Worm (Caenorhabditis elegans) whole organism, L2 larva: Measurements from ENCODE around the gene hsp-17.

Source experiments
- C34F6.9 ChIP-seq: fragments of 150-350 bp; optimal IDR thresholded peaks from 2 replicates; lab custom pipeline; 2014; ENCODE audit warnings: missing biosample characterization, missing genetic modification characterization
- F13H6.1 ChIP-seq: sonication (generic microtip); optimal IDR thresholded peaks from 2 replicates; lab custom pipeline; 2016; ENCODE audit warnings: missing genetic modification characterization, missing compliant biosample characterization
- Y55F3AM.14 ChIP-seq: fragments of 200-800 bp; sonication (Bioruptor generic); optimal IDR thresholded peaks from 2 replicates; lab custom pipeline; 2018; ENCODE audit warnings: mild to moderate bottlenecking, missing genetic modification characterization, missing compliant biosample characterization
- alr-1 ChIP-seq: fragments of 150-350 bp; optimal IDR thresholded peaks from 2 replicates; lab custom pipeline; 2014; ENCODE audit warnings: missing biosample characterization, missing genetic modification characterization
- aly-2 ChIP-seq: fragments of 150-350 bp; optimal IDR thresholded peaks from 2 replicates; lab custom pipeline; 2014; ENCODE audit warnings: missing biosample characterization, missing genetic modification characterization
- ama-1 ChIP-seq: fragments of 150-350 bp; optimal IDR thresholded peaks from 2 replicates; lab custom pipeline; 2018; ENCODE audit warnings: inconsistent platforms
- blmp-1 ChIP-seq: sonication (generic microtip); optimal IDR thresholded peaks from 2 replicates; lab custom pipeline; 2017; ENCODE audit warnings: missing genetic modification characterization, mild to moderate bottlenecking, missing compliant biosample characterization, antibody characterized with exemption, moderate library complexity; ENCODE audit not compliant: insufficient read depth
- ceh-16 ChIP-seq: fragments of 150-350 bp; optimal IDR thresholded peaks from 2 replicates; lab custom pipeline; 2014; ENCODE audit warnings: missing biosample characterization, missing genetic modification characterization
- crh-2 ChIP-seq: sonication (generic microtip); optimal IDR thresholded peaks from 2 replicates; lab custom pipeline; 2017; ENCODE audit warnings: missing biosample characterization, missing genetic modification characterization
- egl-27 ChIP-seq: sonication (generic microtip); optimal IDR thresholded peaks from 3 replicates; lab custom pipeline; 2017; ENCODE audit warnings: missing biosample characterization, missing genetic modification reagents, missing genetic modification characterization
- elt-3 ChIP-seq: sonication (generic microtip); optimal IDR thresholded peaks from 2 replicates; lab custom pipeline; 2017; ENCODE audit warnings: missing biosample characterization, missing genetic modification characterization
- fos-1 ChIP-seq: fragments of 150-350 bp; optimal IDR thresholded peaks from 2 replicates; lab custom pipeline; 2014; ENCODE audit warnings: missing biosample characterization, missing genetic modification characterization
- gmeb-1 ChIP-seq: fragments of 150-350 bp; optimal IDR thresholded peaks from 2 replicates; lab custom pipeline; 2014; ENCODE audit warnings: missing biosample characterization, missing genetic modification characterization
- lin-11 ChIP-seq: fragments of 150-350 bp; sonication (generic microtip); optimal IDR thresholded peaks from 2 replicates; lab custom pipeline; 2014; ENCODE audit warnings: missing biosample characterization, missing genetic modification characterization, inconsistent platforms, mixed read lengths
- lin-13 ChIP-seq: fragments of 150-350 bp; optimal IDR thresholded peaks from 2 replicates; lab custom pipeline; 2014; ENCODE audit warnings: missing biosample characterization, missing genetic modification reagents, missing genetic modification characterization
- mab-5 ChIP-seq: fragments of 150-350 bp; optimal IDR thresholded peaks from 2 replicates; lab custom pipeline; 2014; ENCODE audit warnings: missing biosample characterization, missing genetic modification characterization
- mbf-1 ChIP-seq: sonication (generic microtip); optimal IDR thresholded peaks from 2 replicates; lab custom pipeline; 2017; ENCODE audit warnings: missing biosample characterization, missing genetic modification characterization
- mdl-1 ChIP-seq, 2 experiments: fragments of 150-350 bp in 1 of 2; sonication (generic microtip) in 1 of 2; optimal IDR thresholded peaks; 2 replicates each; lab custom pipeline; 2017; ENCODE audit warnings: missing biosample characterization in 2 of 2, missing genetic modification characterization in 2 of 2
- nhr-10 ChIP-seq: sonication (generic microtip); optimal IDR thresholded peaks from 2 replicates; lab custom pipeline; 2017; ENCODE audit warnings: missing biosample characterization, missing genetic modification characterization
- nhr-21 ChIP-seq: fragments of 150-350 bp; optimal IDR thresholded peaks from 2 replicates; lab custom pipeline; 2014; ENCODE audit warnings: missing biosample characterization, missing genetic modification characterization
- nhr-237 ChIP-seq: fragments of 150-350 bp; optimal IDR thresholded peaks from 2 replicates; lab custom pipeline; 2014; ENCODE audit warnings: missing biosample characterization, missing genetic modification characterization
- nhr-77 ChIP-seq: fragments of 150-350 bp; optimal IDR thresholded peaks from 2 replicates; lab custom pipeline; 2014; ENCODE audit warnings: missing biosample characterization, missing genetic modification characterization
- peb-1 ChIP-seq: fragments of 150-350 bp; optimal IDR thresholded peaks from 2 replicates; lab custom pipeline; 2014; ENCODE audit warnings: missing biosample characterization, missing genetic modification characterization
- sem-4 ChIP-seq: fragments of 150-350 bp; optimal IDR thresholded peaks from 2 replicates; lab custom pipeline; 2014; ENCODE audit warnings: missing biosample characterization, missing genetic modification reagents, missing genetic modification characterization
- skn-1 ChIP-seq: sonication (generic microtip); optimal IDR thresholded peaks from 2 replicates; lab custom pipeline; 2017; ENCODE audit warnings: missing biosample characterization, missing genetic modification characterization
- sma-3 ChIP-seq: sonication (generic microtip); optimal IDR thresholded peaks from 2 replicates; lab custom pipeline; 2016; ENCODE audit warnings: missing genetic modification reagents, missing genetic modification characterization, missing compliant biosample characterization
- sma-9 ChIP-seq, 2 experiments: fragments of 150-350 bp in 1 of 2; sonication (generic microtip) in 1 of 2; optimal IDR thresholded peaks; 2 replicates each; lab custom pipeline; 2014 to 2016; ENCODE audit warnings: missing genetic modification characterization in 2 of 2, mild to moderate bottlenecking in 1 of 2, missing biosample characterization in 1 of 2, missing compliant biosample characterization in 1 of 2, missing genetic modification reagents in 1 of 2, moderate library complexity in 1 of 2
- snpc-4 ChIP-seq: fragments of 150-350 bp; optimal IDR thresholded peaks from 2 replicates; lab custom pipeline; 2014; ENCODE audit warnings: missing biosample characterization, missing genetic modification characterization
- unc-39 ChIP-seq: fragments of 150-350 bp; optimal IDR thresholded peaks from 2 replicates; lab custom pipeline; 2014; ENCODE audit warnings: missing biosample characterization, missing genetic modification characterization
- unc-55 ChIP-seq: fragments of 150-350 bp; sonication (generic microtip); optimal IDR thresholded peaks from 3 replicates; lab custom pipeline; 2014; ENCODE audit warnings: missing biosample characterization, missing genetic modification reagents, missing genetic modification characterization
- unc-62 ChIP-seq: fragments of 150-350 bp; optimal IDR thresholded peaks from 2 replicates; lab custom pipeline; 2014; ENCODE audit warnings: missing biosample characterization, missing genetic modification reagents, missing genetic modification characterization
- ztf-1 ChIP-seq: fragments of 200-800 bp; sonication (Bioruptor generic); conservative IDR thresholded peaks from 2 replicates; pipeline ENCODE4 v1.3.6; 2022; ENCODE audit warnings: missing genetic modification characterization, missing compliant biosample characterization

hsp-17 gene

ce11 chrV:8415113-8415530 lies 29.4 kb upstream of the hsp-17 start:
- TF ChIP-seq lin-11 (no peak), skn-1 (tag; lab: Kevin White, UChicago) (no peak), snpc-4 (tag; lab: Kevin White, UChicago) (no peak), elt-3 (tag; lab: Kevin White, UChicago) (no peak), lin-13 (no peak), nhr-10 (no peak), unc-62 (GFP tag; lab: Kevin White, UChicago) (no peak)

- no peak for TF ChIP-seq fos-1 (tag; lab: Kevin White, UChicago)
- TF ChIP-seq mab-5 (tag; lab: Kevin White, UChicago): no peak
- no peak for TF ChIP-seq nhr-21 (tag; lab: Kevin White, UChicago)
- TF ChIP-seq ama-1 (lab: Kevin White, UChicago): no peak
- TF ChIP-seq unc-55 (GFP tag; lab: Kevin White, UChicago): no peak
- no peak for TF ChIP-seq unc-39
- no peak for TF ChIP-seq sem-4 (tag; lab: Kevin White, UChicago)
- no peak for TF ChIP-seq C34F6.9 (tag; lab: Kevin White, UChicago)
- no peak for TF ChIP-seq crh-2 (tag; lab: Kevin White, UChicago)
- TF ChIP-seq Y55F3AM.14: no peak
- TF ChIP-seq, all 48 proteins: peak for 0
Measured at ce11 chrV:8414036-8414728, 28.5 kb upstream of the hsp-17 start, which contains the start of gene pos-1. TSS of gene pos-1 (plus strand) at chrV:8414086.

- TF ChIP-seq C34F6.9 (tag; lab: Kevin White, UChicago) (no peak), mbf-1 (tag; lab: Kevin White, UChicago) (no peak), ztf-1 (GFP tag; lab: Robert Waterston, UW) (no peak), lin-13 (no peak), unc-39 (no peak), Y55F3AM.14 (no peak), skn-1 (tag; lab: Kevin White, UChicago) (no peak), ceh-16 (no peak), aly-2 (no peak), F13H6.1 (tag; lab: Kevin White, UChicago) (no peak), mdl-1 (tag; optimal IDR thresholded peaks at IDR 0.05; lab: Kevin White, UChicago) (no peak)
Measured at ce11 chrV:8413432-8414021, 27.8 kb upstream of the hsp-17 start, which contains the start of gene vha-18. TSS of gene vha-18 (minus strand) at chrV:8413482.

DNA sequence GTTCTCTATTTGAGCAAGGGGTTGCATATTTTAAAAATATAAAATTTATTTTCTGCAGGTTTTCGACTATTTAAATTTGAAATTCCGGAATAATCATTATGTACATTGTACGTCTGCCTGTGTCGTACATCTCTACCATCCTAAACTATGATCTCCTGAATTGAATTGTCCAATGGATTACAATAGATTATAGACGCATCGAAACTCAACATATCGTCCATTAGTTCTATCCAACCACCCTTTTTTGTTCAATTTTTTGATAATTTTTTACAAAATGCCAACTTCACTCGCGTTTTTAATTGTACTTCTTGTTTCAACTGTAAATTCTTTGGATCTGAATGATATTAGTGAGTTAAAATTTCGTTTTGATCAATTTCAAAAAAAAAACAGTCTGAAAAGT lies 24.7 kb upstream of the hsp-17 start, which contains the start of gene F52E1.2:
TSS of gene F52E1.2 (plus strand) at position 190 of the 400 bp plus-strand sequence.
- no peak for TF ChIP-seq skn-1 (tag; lab: Kevin White, UChicago)
- TF ChIP-seq elt-3 (tag; lab: Kevin White, UChicago): no peak
- TF ChIP-seq sma-9 (GFP tag; optimal IDR thresholded peaks at IDR 0.05; lab: Kevin White, UChicago): no peak
- no peak for TF ChIP-seq sma-9 (tag; optimal IDR thresholded peaks at IDR 0.05; lab: Kevin White, UChicago)
- TF ChIP-seq mbf-1 (tag; lab: Kevin White, UChicago): no peak

DNA sequence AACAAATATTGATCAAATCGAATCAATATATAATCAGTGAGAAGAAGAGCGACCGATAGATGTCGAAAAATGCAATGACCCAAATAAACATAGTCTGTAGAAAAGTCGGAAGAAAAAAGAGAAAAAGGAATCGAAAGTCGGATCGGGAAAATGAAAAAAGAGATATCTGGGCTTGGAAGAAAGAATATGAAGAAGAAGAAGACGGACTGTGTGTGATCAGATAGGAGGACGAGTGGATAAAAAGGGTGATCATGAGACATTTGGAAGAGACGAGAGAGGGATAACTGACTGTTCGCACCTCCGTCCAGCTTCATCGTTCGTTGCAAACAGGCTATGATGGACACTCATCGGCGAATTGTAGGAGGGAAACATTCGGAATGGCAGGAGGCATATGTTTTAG lies 23.9 kb upstream of the hsp-17 start:
- TF ChIP-seq nhr-77 (tag; lab: Kevin White, UChicago) (no peak), fos-1 (tag; lab: Kevin White, UChicago) (peak; percentile 17), nhr-21 (tag; lab: Kevin White, UChicago) (peak; percentile 13), F13H6.1 (tag; lab: Kevin White, UChicago) (no peak), mdl-1 (tag; optimal IDR thresholded peaks at IDR 0.05; lab: Kevin White, UChicago) (no peak), sma-9 (GFP tag; optimal IDR thresholded peaks at IDR 0.05; lab: Kevin White, UChicago) (no peak), sma-9 (tag; optimal IDR thresholded peaks at IDR 0.05; lab: Kevin White, UChicago) (no peak), gmeb-1 (tag; lab: Kevin White, UChicago) (no peak), nhr-10 (no peak), sem-4 (tag; lab: Kevin White, UChicago) (no peak), egl-27 (tag; lab: Kevin White, UChicago) (no peak), elt-3 (tag; lab: Kevin White, UChicago) (no peak), nhr-237 (tag; lab: Kevin White, UChicago) (no peak), lin-13 (no peak), blmp-1 (tag; lab: Kevin White, UChicago) (peak; percentile 78), unc-55 (GFP tag; lab: Kevin White, UChicago) (no peak), sma-3 (GFP tag; lab: Kevin White, UChicago) (no peak), alr-1 (tag; lab: Kevin White, UChicago) (no peak), peb-1 (tag; lab: Kevin White, UChicago) (no peak), ama-1 (lab: Kevin White, UChicago) (no peak)
